Fruit fly (Drosophila melanogaster) whole organism, embryonic: Measurements from ENCODE around the gene Elp4.

Experiments
- Atf-2 ChIP-seq: fragments of 200-800 bp; sonication (Bioruptor generic); optimal IDR thresholded peaks from 2 replicates; lab custom pipeline; 2016; ENCODE audit warnings: missing biosample characterization, missing genetic modification characterization
- Blimp-1 ChIP-seq: fragments of 200-800 bp; sonication (Bioruptor generic); optimal IDR thresholded peaks from 3 replicates; lab custom pipeline; 2018; ENCODE audit warnings: missing biosample characterization, missing genetic modification characterization, mild to moderate bottlenecking, moderate library complexity, missing genetic modification reagents
- CG12071 ChIP-seq: fragments of 200-800 bp; sonication (Bioruptor generic); optimal IDR thresholded peaks from 3 replicates; lab custom pipeline; 2018; ENCODE audit warnings: missing biosample characterization, mild to moderate bottlenecking, missing genetic modification characterization
- CG14050 ChIP-seq: fragments of 200-800 bp; sonication (Bioruptor generic); IDR thresholded peaks from 3 replicates; pipeline ENCODE4 v1.3.6; 2022; ENCODE audit warnings: missing biosample characterization, missing genetic modification characterization
- CG15601 ChIP-seq: fragments of 200-800 bp; sonication (Bioruptor generic); optimal IDR thresholded peaks from 3 replicates; lab custom pipeline; 2019; ENCODE audit warnings: missing biosample characterization, mild to moderate bottlenecking, missing genetic modification characterization, moderate library complexity
- CG1603 ChIP-seq: fragments of 200-800 bp; sonication (Bioruptor generic); optimal IDR thresholded peaks from 2 replicates; lab custom pipeline; 2019; ENCODE audit warnings: missing biosample characterization, mild to moderate bottlenecking, missing genetic modification characterization, moderate library complexity
- CG17361 ChIP-seq: fragments of 200-800 bp; sonication (Bioruptor generic); IDR thresholded peaks from 3 replicates; pipeline ENCODE4 v1.3.6; 2022; ENCODE audit warnings: missing biosample characterization, missing genetic modification characterization
- CG17385 ChIP-seq: fragments of 200-800 bp; sonication (Bioruptor generic); optimal IDR thresholded peaks from 3 replicates; lab custom pipeline; 2018; ENCODE audit warnings: missing biosample characterization, mild to moderate bottlenecking, missing genetic modification characterization
- CG30403 ChIP-seq: fragments of 200-800 bp; sonication (Bioruptor generic); optimal IDR thresholded peaks from 3 replicates; lab custom pipeline; 2016; ENCODE audit warnings: missing biosample characterization, missing genetic modification characterization
- CG31224 ChIP-seq: fragments of 200-800 bp; sonication (Bioruptor generic); IDR thresholded peaks from 2 replicates; pipeline ENCODE4 v1.3.6; 2022; ENCODE audit warnings: missing biosample characterization, missing genetic modification characterization
- CG31388 ChIP-seq: fragments of 200-800 bp; sonication (Bioruptor generic); optimal IDR thresholded peaks from 2 replicates; lab custom pipeline; 2016; ENCODE audit warnings: missing biosample characterization, missing genetic modification characterization
- CG32532 ChIP-seq: fragments of 200-800 bp; sonication (Bioruptor generic); IDR thresholded peaks from 2 replicates; pipeline ENCODE4 v1.3.6; 2022; ENCODE audit warnings: missing biosample characterization, missing genetic modification characterization
- CG32767 ChIP-seq: fragments of 200-800 bp; sonication (Bioruptor generic); IDR thresholded peaks from 2 replicates; pipeline ENCODE4 v1.3.6; 2022; ENCODE audit warnings: missing biosample characterization, missing genetic modification characterization
- CG4424 ChIP-seq: fragments of 200-800 bp; sonication (Bioruptor generic); optimal IDR thresholded peaks from 3 replicates; lab custom pipeline; 2016; ENCODE audit warnings: missing biosample characterization, missing genetic modification characterization
- CG6654 ChIP-seq: fragments of 200-800 bp; sonication (Bioruptor generic); optimal IDR thresholded peaks from 2 replicates; lab custom pipeline; 2017; ENCODE audit warnings: missing biosample characterization, mild to moderate bottlenecking, missing genetic modification characterization
- CG7963 ChIP-seq: fragments of 200-800 bp; sonication (Bioruptor generic); IDR thresholded peaks from 3 replicates; pipeline ENCODE4 v1.3.6; 2022; ENCODE audit warnings: missing biosample characterization, missing genetic modification characterization; ENCODE audit not compliant: partially characterized antibody
- CG8944 ChIP-seq: fragments of 200-800 bp; sonication (Bioruptor generic); optimal IDR thresholded peaks from 3 replicates; lab custom pipeline; 2016; ENCODE audit warnings: missing biosample characterization, missing genetic modification characterization
- CG9876 ChIP-seq: fragments of 200-800 bp; sonication (Bioruptor generic); optimal IDR thresholded peaks from 2 replicates; lab custom pipeline; 2016; ENCODE audit warnings: missing biosample characterization, missing genetic modification characterization
- CG9932 ChIP-seq: fragments of 200-800 bp; sonication (Bioruptor generic); IDR thresholded peaks from 2 replicates; pipeline ENCODE4 v1.3.6; 2022; ENCODE audit warnings: missing biosample characterization, missing genetic modification characterization
- CTCF ChIP-seq: fragments of 200-800 bp; sonication (Bioruptor generic); optimal IDR thresholded peaks from 2 replicates; lab custom pipeline; 2017; ENCODE audit warnings: missing biosample characterization, mild to moderate bottlenecking, missing genetic modification characterization, moderate library complexity
- E2f1 ChIP-seq: fragments of 200-800 bp; sonication (Bioruptor generic); IDR thresholded peaks from 2 replicates; pipeline ENCODE4 v1.3.6; 2022; ENCODE audit warnings: missing biosample characterization, missing genetic modification characterization
- Ets65A ChIP-seq: fragments of 200-800 bp; sonication (Bioruptor generic); peaks from one replicate; lab custom pipeline; 2016; ENCODE audit warnings: missing biosample characterization, missing genetic modification characterization
- Fer3 ChIP-seq: fragments of 200-800 bp; sonication (Bioruptor generic); optimal IDR thresholded peaks from 2 replicates; lab custom pipeline; 2018; ENCODE audit warnings: missing biosample characterization, mild to moderate bottlenecking, missing genetic modification characterization, moderate library complexity
- HHEX ChIP-seq: fragments of 200-800 bp; sonication (Bioruptor generic); optimal IDR thresholded peaks from 3 replicates; lab custom pipeline; 2017; ENCODE audit warnings: missing biosample characterization, mild to moderate bottlenecking, missing genetic modification characterization, missing genetic modification reagents
- HmgZ ChIP-seq: fragments of 200-800 bp; sonication (Bioruptor generic); optimal IDR thresholded peaks from 2 replicates; lab custom pipeline; 2018; ENCODE audit warnings: missing biosample characterization, mild to moderate bottlenecking, missing genetic modification characterization
- Hmx ChIP-seq: fragments of 200-800 bp; sonication (Bioruptor generic); optimal IDR thresholded peaks from 2 replicates; lab custom pipeline; 2016; ENCODE audit warnings: missing biosample characterization, missing genetic modification characterization
- Med ChIP-seq: fragments of 200-800 bp; sonication (Bioruptor generic); peaks from one replicate; lab custom pipeline; 2016; ENCODE audit warnings: missing biosample characterization, missing genetic modification characterization, mild to moderate bottlenecking, inconsistent platforms, moderate library complexity
- Mes4 ChIP-seq: fragments of 200-800 bp; sonication (Bioruptor generic); optimal IDR thresholded peaks from 2 replicates; lab custom pipeline; 2016; ENCODE audit warnings: missing biosample characterization, missing genetic modification characterization
- NFAT ChIP-seq: fragments of 200-800 bp; sonication (Bioruptor generic); IDR thresholded peaks from 2 replicates; pipeline ENCODE4 v1.3.6; 2022; ENCODE audit warnings: missing biosample characterization, missing genetic modification characterization
- NfI ChIP-seq: fragments of 200-800 bp; sonication (Bioruptor generic); optimal IDR thresholded peaks from 3 replicates; lab custom pipeline; 2018; ENCODE audit warnings: missing biosample characterization, mild to moderate bottlenecking, missing genetic modification characterization, moderate library complexity
- Optix ChIP-seq: fragments of 200-800 bp; sonication (Bioruptor generic); IDR thresholded peaks from 3 replicates; pipeline ENCODE4 v1.3.6; 2022; ENCODE audit warnings: missing biosample characterization, missing genetic modification characterization
- Spps ChIP-seq: fragments of 200-800 bp; sonication (Bioruptor generic); optimal IDR thresholded peaks from 2 replicates; lab custom pipeline; 2018; ENCODE audit warnings: missing biosample characterization, mild to moderate bottlenecking, missing genetic modification characterization
- Taf1 ChIP-seq: fragments of 200-800 bp; sonication (Bioruptor generic); IDR thresholded peaks from 2 replicates; pipeline ENCODE4 v1.3.6; 2022; ENCODE audit warnings: missing biosample characterization, missing genetic modification characterization
- ara ChIP-seq: fragments of 200-800 bp; sonication (Bioruptor generic); IDR thresholded peaks from 2 replicates; pipeline ENCODE4 v1.3.6; 2022; ENCODE audit warnings: missing biosample characterization, missing genetic modification characterization
- chif ChIP-seq, 2 experiments: fragments of 200-800 bp; sonication (Bioruptor generic); optimal IDR thresholded peaks; 3 replicates each; lab custom pipeline; 2016; ENCODE audit warnings: missing biosample characterization in 2 of 2, missing genetic modification characterization in 2 of 2
- chm ChIP-seq: fragments of 200-800 bp; sonication (Bioruptor generic); IDR thresholded peaks from 2 replicates; pipeline ENCODE4 v1.3.6; 2022; ENCODE audit warnings: missing biosample characterization, missing genetic modification characterization
- dati ChIP-seq: fragments of 200-800 bp; sonication (Bioruptor generic); IDR thresholded peaks from 2 replicates; pipeline ENCODE4 v1.3.6; 2022; ENCODE audit warnings: missing biosample characterization, missing genetic modification characterization
- en ChIP-seq: fragments of 200-800 bp; sonication (Bioruptor generic); optimal IDR thresholded peaks from 2 replicates; lab custom pipeline; 2016; ENCODE audit warnings: missing biosample characterization, missing genetic modification characterization
- fd96Cb ChIP-seq: fragments of 200-800 bp; sonication (Bioruptor generic); optimal IDR thresholded peaks from 2 replicates; lab custom pipeline; 2018; ENCODE audit warnings: missing biosample characterization, mild to moderate bottlenecking, missing genetic modification characterization, moderate library complexity
- hb ChIP-seq: fragments of 200-800 bp; sonication (Bioruptor generic); IDR thresholded peaks from 3 replicates; pipeline ENCODE4 v1.3.6; 2022; ENCODE audit warnings: missing biosample characterization, missing genetic modification characterization; ENCODE audit not compliant: partially characterized antibody
- hbn ChIP-seq: fragments of 200-800 bp; sonication (Bioruptor generic); IDR thresholded peaks from 2 replicates; pipeline ENCODE4 v1.3.6; 2022; ENCODE audit warnings: missing biosample characterization, missing genetic modification characterization; ENCODE audit not compliant: partially characterized antibody
- her ChIP-seq: fragments of 200-800 bp; sonication (Bioruptor generic); optimal IDR thresholded peaks from 2 replicates; lab custom pipeline; 2016; ENCODE audit warnings: missing biosample characterization, missing genetic modification characterization
- jigr1 ChIP-seq: fragments of 200-800 bp; sonication (Bioruptor generic); IDR thresholded peaks from 3 replicates; pipeline ENCODE4 v1.3.6; 2022; ENCODE audit warnings: missing biosample characterization, missing genetic modification characterization
- jing ChIP-seq: fragments of 200-800 bp; sonication (Bioruptor generic); optimal IDR thresholded peaks from 2 replicates; lab custom pipeline; 2018; ENCODE audit warnings: missing biosample characterization, mild to moderate bottlenecking, missing genetic modification characterization
- kay ChIP-seq: fragments of 200-800 bp; sonication (Bioruptor generic); optimal IDR thresholded peaks from 2 replicates; lab custom pipeline; 2016; ENCODE audit warnings: missing biosample characterization, missing genetic modification characterization
- lilli ChIP-seq: fragments of 200-800 bp; sonication (Bioruptor generic); optimal IDR thresholded peaks from 3 replicates; lab custom pipeline; 2016; ENCODE audit warnings: missing biosample characterization, missing genetic modification characterization
- ro ChIP-seq: fragments of 200-800 bp; sonication (Bioruptor generic); IDR thresholded peaks from 2 replicates; pipeline ENCODE4 v1.3.6; 2022; ENCODE audit warnings: missing biosample characterization, missing genetic modification characterization
- run ChIP-seq: fragments of 200-800 bp; sonication (Bioruptor generic); optimal IDR thresholded peaks from 3 replicates; lab custom pipeline; 2018; ENCODE audit warnings: missing biosample characterization, mild to moderate bottlenecking, missing genetic modification characterization
- slou ChIP-seq: fragments of 200-800 bp; sonication (Bioruptor generic); optimal IDR thresholded peaks from 3 replicates; lab custom pipeline; 2016; ENCODE audit warnings: missing biosample characterization, missing genetic modification characterization
- unc-4 ChIP-seq: fragments of 200-800 bp; sonication (Bioruptor generic); IDR thresholded peaks from 2 replicates; pipeline ENCODE4 v1.3.6; 2022; ENCODE audit warnings: missing biosample characterization, missing genetic modification characterization; ENCODE audit not compliant: partially characterized antibody
- usp ChIP-seq: fragments of >200 bp; optimal IDR thresholded peaks from 2 replicates; lab custom pipeline; 2017; ENCODE audit warnings: missing biosample characterization, missing genetic modification characterization
- zfh2 ChIP-seq: fragments of 200-800 bp; sonication (Bioruptor generic); optimal IDR thresholded peaks from 2 replicates; lab custom pipeline; 2016; ENCODE audit warnings: missing biosample characterization, missing genetic modification characterization

The Elp4 gene

DNA sequence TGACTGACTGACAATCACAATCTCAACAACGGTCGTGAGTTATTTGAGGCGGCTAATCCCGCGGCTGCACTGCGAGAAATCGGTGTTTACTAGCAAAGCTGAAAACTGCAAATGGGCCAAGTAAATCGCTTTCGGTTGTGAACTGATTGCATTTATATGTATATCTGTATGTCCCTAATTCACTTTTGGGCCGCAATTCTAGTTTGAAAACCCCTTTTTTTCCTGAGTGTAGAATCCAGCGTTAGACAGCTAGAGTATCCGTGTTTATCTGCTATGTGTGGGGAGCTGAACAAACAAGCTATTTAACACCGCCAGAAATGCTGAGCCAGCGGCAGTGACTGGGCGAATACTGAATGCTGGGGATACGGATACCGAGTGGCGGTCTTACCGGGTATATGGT, 47.2 kb upstream of the Elp4 start (continued):
- TF ChIP-seq CG9876 (peak; percentile 86), CG7963 (no peak), CG30403 (peak; percentile 85), Atf-2 (GFP tag; lab: Kevin White, UChicago) (peak; percentile 81), CG1603 (tag; lab: Kevin White, UChicago) (peak; percentile 96), NfI (GFP tag; lab: Kevin White, UChicago) (peak; percentile 48), E2f1 (GFP tag; lab: Robert Waterston, UW) (peak; percentile 76), CG6654 (GFP tag; lab: Kevin White, UChicago) (no peak), unc-4 (GFP tag; lab: Robert Waterston, UW) (no peak), jigr1 (peak; percentile 54; the same call in 1 of the 3 replicates), CG17361 (peak; percentile 75), Taf1 (GFP tag; lab: Robert Waterston, UW) (0 out of 2 replicates have a peak, but pooled peaks have one; percentile 30), CG8944 (peak; percentile 93), CG14050 (peak; percentile 53), CG31224 (GFP tag; lab: Robert Waterston, UW) (peak; percentile 78), Med (GFP tag; lab: Kevin White, UChicago) (peak; percentile 96), run (tag; lab: Kevin White, UChicago) (peak; percentile 68), CG4424 (GFP tag; lab: Kevin White, UChicago) (peak; percentile 80), HHEX (peak; percentile 61), her (GFP tag; lab: Kevin White, UChicago) (peak; percentile 81), CG31388 (GFP tag; lab: Kevin White, UChicago) (no peak), chif (GFP tag; optimal IDR thresholded peaks at IDR 0.05; lab: Kevin White, UChicago) (peak; percentile 93 to 94), Mes4 (GFP tag; lab: Kevin White, UChicago) (peak; percentile 74), usp (GFP tag; lab: Kevin White, UChicago) (no peak), lilli (GFP tag; lab: Kevin White, UChicago) (peak; percentile 89), kay (GFP tag; lab: Kevin White, UChicago) (peak; percentile 86), ara (GFP tag; lab: Robert Waterston, UW) (peak; percentile 93), ro (GFP tag; lab: Robert Waterston, UW) (peak; percentile 68; the same call in 1 of the 2 replicates), fd96Cb (tag; lab: Kevin White, UChicago) (peak; percentile 84), Optix (GFP tag; lab: Robert Waterston, UW) (peak; percentile 93), CG9932 (GFP tag; lab: Robert Waterston, UW) (peak; percentile 67), CG12071 (peak; percentile 56), CG32532 (GFP tag; lab: Robert Waterston, UW) (no peak; the same call in 1 of the 2 replicates), HmgZ (tag; lab: Kevin White, UChicago) (peak; percentile 70), CTCF (no peak), Fer3 (tag; lab: Kevin White, UChicago) (peak; percentile 49), hbn (no peak), hb (GFP tag; lab: Robert Waterston, UW) (no peak), jing (GFP tag; lab: Kevin White, UChicago) (peak; percentile 84), Blimp-1 (GFP tag; lab: Kevin White, UChicago) (peak; percentile 78), chm (GFP tag; lab: Robert Waterston, UW) (peak; percentile 93), Ets65A (GFP tag; lab: Kevin White, UChicago) (peak; percentile 96), slou (no peak), Spps (tag; lab: Kevin White, UChicago) (peak; percentile 66), Hmx (GFP tag; lab: Kevin White, UChicago) (peak; percentile 55), dati (GFP tag; lab: Robert Waterston, UW) (peak; percentile 61; the same call in 1 of the 2 replicates), CG17385 (GFP tag; lab: Kevin White, UChicago) (peak; percentile 75), CG32767 (GFP tag; lab: Robert Waterston, UW) (peak; percentile 72; the same call in 1 of the 2 replicates), en (GFP tag; lab: Kevin White, UChicago) (peak; percentile 88), CG15601 (tag; lab: Kevin White, UChicago) (peak; percentile 75), NFAT (GFP tag; lab: Robert Waterston, UW) (peak; percentile 47), zfh2 (GFP tag; lab: Kevin White, UChicago) (peak; percentile 68)
